Worm (Caenorhabditis elegans) whole organism, L1 larva: ENCODE results near the gene R10E11.9.

ENCODE experiments used
- C04F5.9 ChIP-seq: sonication (generic microtip); optimal IDR thresholded peaks from 2 replicates; lab custom pipeline; 2016; ENCODE audit warnings: missing genetic modification characterization, missing compliant biosample characterization
- C16A3.4 ChIP-seq: fragments of 150-350 bp; optimal IDR thresholded peaks from 2 replicates; lab custom pipeline; 2014; ENCODE audit warnings: missing biosample characterization, missing genetic modification characterization
- C34B4.2 ChIP-seq: sonication (generic microtip); optimal IDR thresholded peaks from 2 replicates; lab custom pipeline; 2017; ENCODE audit warnings: mild to moderate bottlenecking, missing genetic modification characterization, missing compliant biosample characterization
- Y116A8C.19 ChIP-seq: sonication (generic microtip); optimal IDR thresholded peaks from 2 replicates; lab custom pipeline; 2016; ENCODE audit warnings: missing compliant biosample characterization, missing genetic modification characterization, borderline replicate concordance
- aha-1 ChIP-seq: fragments of 150-350 bp; optimal IDR thresholded peaks from 2 replicates; lab custom pipeline; 2014; ENCODE audit warnings: missing biosample characterization, missing genetic modification characterization
- aly-2 ChIP-seq: fragments of 150-350 bp; optimal IDR thresholded peaks from 2 replicates; lab custom pipeline; 2014; ENCODE audit warnings: missing biosample characterization, missing genetic modification characterization
- ama-1 ChIP-seq: fragments of 150-350 bp; optimal IDR thresholded peaks from 2 replicates; lab custom pipeline; 2014
- ceh-63 ChIP-seq: fragments of 200-800 bp; sonication (Bioruptor generic); optimal IDR thresholded peaks from 2 replicates; lab custom pipeline; 2018; ENCODE audit warnings: mild to moderate bottlenecking, missing genetic modification characterization, missing compliant biosample characterization
- ceh-82 ChIP-seq, 3 experiments: fragments of 150-350 bp in 1 of 3; sonication (generic microtip) in 2 of 3; optimal IDR thresholded peaks; 2 replicates each; lab custom pipeline; 2014 to 2017; ENCODE audit warnings: missing biosample characterization in 3 of 3, missing genetic modification characterization in 3 of 3
- ces-1 ChIP-seq: fragments of 150-350 bp; optimal IDR thresholded peaks from 2 replicates; lab custom pipeline; 2014; ENCODE audit warnings: missing biosample characterization, missing genetic modification reagents, missing genetic modification characterization
- dpl-1 ChIP-seq, 3 experiments: fragments of 150-350 bp in 2 of 3; sonication (generic microtip) in 1 of 3; optimal IDR thresholded peaks; 2 replicates each; lab custom pipeline; 2014 to 2017; ENCODE audit warnings: missing biosample characterization in 3 of 3, missing genetic modification characterization in 3 of 3, missing genetic modification reagents in 3 of 3
- fkh-10 ChIP-seq: sonication (generic microtip); optimal IDR thresholded peaks from 2 replicates; lab custom pipeline; 2017; ENCODE audit warnings: missing biosample characterization, missing genetic modification reagents, missing genetic modification characterization
- fkh-4 ChIP-seq: sonication (generic microtip); optimal IDR thresholded peaks from 2 replicates; lab custom pipeline; 2016; ENCODE audit warnings: missing compliant biosample characterization, missing genetic modification characterization, borderline replicate concordance
- fkh-8 ChIP-seq: sonication (generic microtip); optimal IDR thresholded peaks from 2 replicates; lab custom pipeline; 2016; ENCODE audit warnings: mild to moderate bottlenecking, missing genetic modification characterization, missing compliant biosample characterization
- grh-1 ChIP-seq: fragments of 200-800 bp; sonication (Bioruptor generic); IDR thresholded peaks from 2 replicates; pipeline ENCODE4 v1.3.6; 2022; ENCODE audit warnings: missing genetic modification reagents, missing genetic modification characterization, missing compliant biosample characterization
- hlh-4 ChIP-seq: sonication (generic microtip); optimal IDR thresholded peaks from 2 replicates; lab custom pipeline; 2016; ENCODE audit warnings: mild to moderate bottlenecking, missing genetic modification characterization, missing compliant biosample characterization
- hpl-2 ChIP-seq: fragments of 150-350 bp; optimal IDR thresholded peaks from 2 replicates; lab custom pipeline; 2014; ENCODE audit warnings: missing biosample characterization, missing genetic modification reagents, missing genetic modification characterization
- isw-1 ChIP-seq: fragments of 200-800 bp; sonication (Bioruptor generic); IDR thresholded peaks from 2 replicates; pipeline ENCODE4 v1.3.6; 2022; ENCODE audit warnings: missing genetic modification characterization, missing compliant biosample characterization
- lin-39 ChIP-seq: fragments of 150-350 bp; optimal IDR thresholded peaks from 2 replicates; lab custom pipeline; 2014; ENCODE audit warnings: missing biosample characterization, missing genetic modification reagents, missing genetic modification characterization
- lsy-2 ChIP-seq, 2 experiments: fragments of 150-350 bp; optimal IDR thresholded peaks; 2 replicates each; lab custom pipeline; 2014; ENCODE audit warnings: missing biosample characterization in 2 of 2, missing genetic modification characterization in 2 of 2
- mef-2 ChIP-seq: fragments of 150-350 bp; optimal IDR thresholded peaks from 2 replicates; lab custom pipeline; 2014; ENCODE audit warnings: missing biosample characterization, missing genetic modification characterization
- mep-1 ChIP-seq: fragments of 150-350 bp; optimal IDR thresholded peaks from 2 replicates; lab custom pipeline; 2014; ENCODE audit warnings: missing biosample characterization, missing genetic modification characterization
- nhr-11 ChIP-seq: fragments of 150-350 bp; optimal IDR thresholded peaks from 2 replicates; lab custom pipeline; 2014; ENCODE audit warnings: missing biosample characterization, missing genetic modification characterization
- nhr-28 ChIP-seq: fragments of 150-350 bp; optimal IDR thresholded peaks from 2 replicates; lab custom pipeline; 2014; ENCODE audit warnings: missing biosample characterization, missing genetic modification characterization
- nhr-71 ChIP-seq: sonication (generic microtip); optimal IDR thresholded peaks from 2 replicates; lab custom pipeline; 2016; ENCODE audit warnings: mild to moderate bottlenecking, missing genetic modification characterization, moderate library complexity, missing compliant biosample characterization
- nhr-76 ChIP-seq: sonication (generic microtip); optimal IDR thresholded peaks from 2 replicates; lab custom pipeline; 2017; ENCODE audit warnings: missing biosample characterization, missing genetic modification characterization
- nhr-77 ChIP-seq: fragments of 150-350 bp; optimal IDR thresholded peaks from 2 replicates; lab custom pipeline; 2014; ENCODE audit warnings: missing biosample characterization, missing genetic modification characterization
- nhr-90 ChIP-seq: sonication (generic microtip); optimal IDR thresholded peaks from 2 replicates; lab custom pipeline; 2016; ENCODE audit warnings: mild to moderate bottlenecking, missing genetic modification characterization, missing compliant biosample characterization; ENCODE audit not compliant: poor library complexity
- pag-3 ChIP-seq: sonication (generic microtip); optimal IDR thresholded peaks from 2 replicates; lab custom pipeline; 2017; ENCODE audit warnings: missing genetic modification characterization, mild to moderate bottlenecking, missing compliant biosample characterization, antibody characterized with exemption, borderline replicate concordance; ENCODE audit not compliant: insufficient read depth
- pax-3 ChIP-seq: fragments of 200-800 bp; sonication (Bioruptor generic); optimal IDR thresholded peaks from 2 replicates; lab custom pipeline; 2018; ENCODE audit warnings: mild to moderate bottlenecking, missing genetic modification characterization, moderate library complexity, missing compliant biosample characterization
- skn-1 ChIP-seq: fragments of 150-350 bp; optimal IDR thresholded peaks from 2 replicates; lab custom pipeline; 2014; ENCODE audit warnings: missing biosample characterization, missing genetic modification characterization
- snpc-4 ChIP-seq: fragments of 150-350 bp; optimal IDR thresholded peaks from 2 replicates; lab custom pipeline; 2014; ENCODE audit warnings: missing biosample characterization, missing genetic modification characterization
- snu-23 ChIP-seq: sonication (generic microtip); optimal IDR thresholded peaks from 2 replicates; lab custom pipeline; 2016; ENCODE audit warnings: missing genetic modification characterization, missing compliant biosample characterization
- sptf-1 ChIP-seq: fragments of 150-350 bp; optimal IDR thresholded peaks from 2 replicates; lab custom pipeline; 2014; ENCODE audit warnings: missing biosample characterization, missing genetic modification characterization
- sup-37 ChIP-seq: fragments of 200-800 bp; sonication (Bioruptor generic); optimal IDR thresholded peaks from 2 replicates; lab custom pipeline; 2018; ENCODE audit warnings: mild to moderate bottlenecking, missing genetic modification characterization, missing compliant biosample characterization
- tbx-2 ChIP-seq: sonication (generic microtip); optimal IDR thresholded peaks from 2 replicates; lab custom pipeline; 2016; ENCODE audit warnings: missing genetic modification characterization, missing compliant biosample characterization
- tlp-1 ChIP-seq: fragments of 150-350 bp; optimal IDR thresholded peaks from 2 replicates; lab custom pipeline; 2014; ENCODE audit warnings: missing biosample characterization, missing genetic modification characterization
- unc-130 ChIP-seq: fragments of 150-350 bp; optimal IDR thresholded peaks from 2 replicates; lab custom pipeline; 2017; ENCODE audit warnings: missing biosample characterization, missing genetic modification characterization, inconsistent platforms
- unc-62 ChIP-seq: fragments of 150-350 bp; optimal IDR thresholded peaks from 2 replicates; lab custom pipeline; 2014; ENCODE audit warnings: missing biosample characterization, missing genetic modification reagents, missing genetic modification characterization
- unc-86 ChIP-seq: sonication (generic microtip); optimal IDR thresholded peaks from 2 replicates; lab custom pipeline; 2016; ENCODE audit warnings: missing genetic modification characterization, missing compliant biosample characterization
- vab-15 ChIP-seq: sonication (generic microtip); optimal IDR thresholded peaks from 2 replicates; lab custom pipeline; 2017; ENCODE audit warnings: missing genotype, mild to moderate bottlenecking, missing genetic modification characterization, missing compliant biosample characterization
- xbp-1 ChIP-seq: sonication (generic microtip); optimal IDR thresholded peaks from 2 replicates; lab custom pipeline; 2016; ENCODE audit warnings: missing genetic modification characterization, missing compliant biosample characterization
- zag-1 ChIP-seq: fragments of 150-350 bp; optimal IDR thresholded peaks from 2 replicates; lab custom pipeline; 2014; ENCODE audit warnings: missing biosample characterization, missing genetic modification characterization
- ztf-4 ChIP-seq: fragments of 150-350 bp; optimal IDR thresholded peaks from 2 replicates; lab custom pipeline; 2014; ENCODE audit warnings: missing biosample characterization, missing genetic modification characterization

R10E11.9 gene

ce11 chrIII:9765465-9765900, 28.0 kb downstream of the R10E11.9 start (continued):
- TF ChIP-seq ces-1 (GFP tag; lab: Kevin White, UChicago) (no peak), C04F5.9 (tag; lab: Kevin White, UChicago) (peak; percentile 94), ceh-82 (tag; optimal IDR thresholded peaks at IDR 0.05; lab: Kevin White, UChicago) (peak; percentile 90 to 98 (median 97)), snu-23 (GFP tag; lab: Kevin White, UChicago) (peak; percentile 99), zag-1 (tag; lab: Kevin White, UChicago) (peak; percentile 85), Y116A8C.19 (tag; lab: Kevin White, UChicago) (no peak), grh-1 (peak; percentile 98), pax-3 (tag; lab: Kevin White, UChicago) (peak; percentile 98), fkh-10 (GFP tag; lab: Kevin White, UChicago) (peak; percentile 94), nhr-28 (tag; lab: Kevin White, UChicago) (no peak), mep-1 (tag; lab: Kevin White, UChicago) (peak; percentile 98), unc-62 (GFP tag; lab: Kevin White, UChicago) (peak; percentile 74), mef-2 (tag; lab: Kevin White, UChicago) (peak; percentile 86), nhr-76 (no peak), isw-1 (peak; percentile 98), snpc-4 (peak; percentile 84), tlp-1 (tag; lab: Kevin White, UChicago) (no peak), xbp-1 (tag; lab: Kevin White, UChicago) (peak; percentile 97), C34B4.2 (tag; lab: Kevin White, UChicago) (peak; percentile 43), aly-2 (tag; lab: Kevin White, UChicago) (peak; percentile 96), nhr-90 (tag; lab: Kevin White, UChicago) (peak; percentile 98), fkh-8 (tag; lab: Kevin White, UChicago) (peak; percentile 99), ceh-63 (GFP tag; lab: Kevin White, UChicago) (peak; percentile 34), sup-37 (GFP tag; lab: Kevin White, UChicago) (peak; percentile 95), tbx-2 (tag; lab: Kevin White, UChicago) (peak; percentile 99), lin-39 (tag; lab: Kevin White, UChicago) (peak; percentile 84), fkh-4 (tag; lab: Kevin White, UChicago) (peak; percentile 70), C16A3.4 (peak; percentile 98), hpl-2 (GFP tag; lab: Kevin White, UChicago) (peak; percentile 89), nhr-71 (peak; percentile 100), unc-86 (tag; lab: Kevin White, UChicago) (peak; percentile 99), aha-1 (peak; percentile 68), sptf-1 (tag; lab: Kevin White, UChicago) (no peak)

ce11 chrIII:9764718-9765117, 28.7 kb downstream of the R10E11.9 start:
- TF ChIP-seq unc-130 (tag; lab: Kevin White, UChicago): no peak
- no peak for TF ChIP-seq C34B4.2 (tag; lab: Kevin White, UChicago)
- no peak for TF ChIP-seq lsy-2 (tag; optimal IDR thresholded peaks at IDR 0.05; lab: Kevin White, UChicago)
- TF ChIP-seq nhr-90 (tag; lab: Kevin White, UChicago): no peak
- TF ChIP-seq hlh-4 (tag; lab: Kevin White, UChicago): no peak
- no peak for TF ChIP-seq dpl-1 (GFP tag; optimal IDR thresholded peaks at IDR 0.05; lab: Kevin White, UChicago)
- TF ChIP-seq snpc-4: no peak
- no peak for TF ChIP-seq ztf-4 (tag; lab: Kevin White, UChicago)
- TF ChIP-seq skn-1 (tag; lab: Kevin White, UChicago): no peak
- TF ChIP-seq vab-15 (tag; lab: Kevin White, UChicago): no peak
- no peak for TF ChIP-seq pag-3 (tag; lab: Kevin White, UChicago)
- TF ChIP-seq nhr-11: no peak
- TF ChIP-seq mef-2 (tag; lab: Kevin White, UChicago): no peak
- no peak for TF ChIP-seq ama-1 (lab: Kevin White, UChicago)
- no peak for TF ChIP-seq nhr-77 (tag; lab: Kevin White, UChicago)
